Worm (Caenorhabditis elegans) whole organism, L2 larva: ENCODE data around the gene Y37H2A.12.

Experiments
- aly-2 ChIP-seq: fragments of 150-350 bp; optimal IDR thresholded peaks from 2 replicates; lab custom pipeline; 2014; ENCODE audit warnings: missing biosample characterization, missing genetic modification characterization
- egl-27 ChIP-seq: sonication (generic microtip); optimal IDR thresholded peaks from 3 replicates; lab custom pipeline; 2017; ENCODE audit warnings: missing biosample characterization, missing genetic modification reagents, missing genetic modification characterization
- mdl-1 ChIP-seq, 2 experiments: fragments of 150-350 bp in 1 of 2; sonication (generic microtip) in 1 of 2; optimal IDR thresholded peaks; 2 replicates each; lab custom pipeline; 2017; ENCODE audit warnings: missing biosample characterization in 2 of 2, missing genetic modification characterization in 2 of 2

- TF ChIP-seq egl-27 (tag; lab: Kevin White, UChicago): no peak
- TF ChIP-seq aly-2: no peak
- no peak for TF ChIP-seq mdl-1 (tag; optimal IDR thresholded peaks at IDR 0.05; lab: Kevin White, UChicago)
These were observed 24.9 kb downstream of the Y37H2A.12 start for ce11 chrV:18106055-18106454.
